Worm (Caenorhabditis elegans) whole organism, young adult: ENCODE data around the gene rgl-1.
A peak's percentile ranks its signal among the peaks of the same experiment; 100 is the strongest.

Experiments
- B0261.1 ChIP-seq: sonication (generic microtip); optimal IDR thresholded peaks from 2 replicates; lab custom pipeline; 2016; ENCODE audit warnings: mild to moderate bottlenecking, missing genetic modification characterization, moderate library complexity, missing compliant biosample characterization
- C06A6.2 ChIP-seq: fragments of 200-800 bp; sonication (Bioruptor generic); conservative IDR thresholded peaks from 2 replicates; pipeline ENCODE4 v1.3.6; 2022; ENCODE audit warnings: missing genetic modification characterization, missing compliant biosample characterization
- D2030.7 ChIP-seq: fragments of 200-800 bp; sonication (Bioruptor generic); IDR thresholded peaks from 2 replicates; pipeline ENCODE4 v1.3.6; 2022; ENCODE audit warnings: missing genetic modification reagents, missing genetic modification characterization, missing compliant biosample characterization
- F10E7.11 ChIP-seq: sonication (generic microtip); optimal IDR thresholded peaks from 2 replicates; lab custom pipeline; 2017; ENCODE audit warnings: mild to moderate bottlenecking, missing genetic modification characterization, moderate library complexity, missing compliant biosample characterization
- F22D6.2 ChIP-seq: sonication (generic microtip); optimal IDR thresholded peaks from 2 replicates; lab custom pipeline; 2016; ENCODE audit warnings: mild to moderate bottlenecking, missing genetic modification characterization, missing compliant biosample characterization
- F52B5.7 ChIP-seq: sonication (generic microtip); optimal IDR thresholded peaks from 2 replicates; lab custom pipeline; 2016; ENCODE audit warnings: mild to moderate bottlenecking, missing genetic modification characterization, missing compliant biosample characterization
- Y56A3A.18 ChIP-seq: fragments of 200-800 bp; sonication (Bioruptor generic); IDR thresholded peaks from 2 replicates; pipeline ENCODE4 v1.3.6; 2022; ENCODE audit warnings: missing genetic modification reagents, missing genetic modification characterization, missing compliant biosample characterization
- aptf-3 ChIP-seq: fragments of 200-800 bp; sonication (Bioruptor generic); IDR thresholded peaks from 2 replicates; pipeline ENCODE4 v1.3.6; 2022; ENCODE audit warnings: missing genetic modification characterization, missing compliant biosample characterization
- athp-1 ChIP-seq: sonication (generic microtip); optimal IDR thresholded peaks from 2 replicates; lab custom pipeline; 2017; ENCODE audit warnings: mild to moderate bottlenecking, missing genetic modification characterization, missing compliant biosample characterization
- attf-6 ChIP-seq: fragments of 200-800 bp; sonication (Bioruptor generic); IDR thresholded peaks from 2 replicates; pipeline ENCODE4 v1.3.6; 2022; ENCODE audit warnings: missing genetic modification reagents, missing genetic modification characterization, missing compliant biosample characterization
- bed-1 ChIP-seq: fragments of 200-800 bp; sonication (Bioruptor generic); IDR thresholded peaks from 2 replicates; pipeline ENCODE4 v1.3.6; 2022; ENCODE audit warnings: missing genetic modification reagents, missing genetic modification characterization, missing compliant biosample characterization
- cebp-2 ChIP-seq: fragments of 200-800 bp; sonication (Bioruptor generic); IDR thresholded peaks from 2 replicates; pipeline ENCODE4 v1.3.6; 2022; ENCODE audit warnings: missing genetic modification characterization, missing compliant biosample characterization
- chd-7 ChIP-seq: sonication (generic microtip); optimal IDR thresholded peaks from 2 replicates; lab custom pipeline; 2016; ENCODE audit warnings: mild to moderate bottlenecking, missing genetic modification characterization, moderate library complexity, missing compliant biosample characterization
- dpl-1 ChIP-seq: fragments of 150-350 bp; optimal IDR thresholded peaks from 2 replicates; lab custom pipeline; 2014; ENCODE audit warnings: missing biosample characterization, missing genetic modification reagents, missing genetic modification characterization
- efl-1 ChIP-seq: fragments of 150-350 bp; optimal IDR thresholded peaks from 2 replicates; lab custom pipeline; 2014; ENCODE audit warnings: missing biosample characterization, missing genetic modification reagents, missing genetic modification characterization
- egrh-3 ChIP-seq: fragments of 200-800 bp; sonication (Bioruptor generic); IDR thresholded peaks from 2 replicates; pipeline ENCODE4 v1.3.6; 2022; ENCODE audit warnings: missing genetic modification reagents, missing genetic modification characterization, missing compliant biosample characterization
- hmg-1.2 ChIP-seq: fragments of 200-800 bp; sonication (Bioruptor generic); IDR thresholded peaks from 2 replicates; pipeline ENCODE4 v1.3.6; 2022; ENCODE audit warnings: missing genetic modification reagents, missing genetic modification characterization, missing compliant biosample characterization
- hrde-1 ChIP-seq: sonication (generic microtip); optimal IDR thresholded peaks from 2 replicates; lab custom pipeline; 2016; ENCODE audit warnings: missing genetic modification characterization, mild to moderate bottlenecking, missing compliant biosample characterization, moderate library complexity, missing genotype, missing genetic modification reagents, borderline replicate concordance
- lin-35 ChIP-seq, 3 experiments: fragments of 150-350 bp in 2 of 3; sonication (generic microtip) in 1 of 3; optimal IDR thresholded peaks; 2 replicates each; lab custom pipeline; 2014 to 2018; ENCODE audit warnings: missing biosample characterization in 3 of 3, missing genetic modification characterization in 3 of 3, missing genetic modification reagents in 3 of 3
- lin-40 ChIP-seq: sonication (generic microtip); optimal IDR thresholded peaks from 2 replicates; lab custom pipeline; 2016; ENCODE audit warnings: missing genetic modification characterization, mild to moderate bottlenecking, missing compliant biosample characterization, missing genotype, missing genetic modification reagents
- lin-54 ChIP-seq: fragments of 200-800 bp; sonication (Bioruptor generic); optimal IDR thresholded peaks from 2 replicates; lab custom pipeline; 2018; ENCODE audit warnings: mild to moderate bottlenecking, missing genetic modification characterization, missing compliant biosample characterization
- lir-1 ChIP-seq: fragments of 200-800 bp; sonication (Bioruptor generic); conservative IDR thresholded peaks from 2 replicates; pipeline ENCODE4 v1.3.6; 2022; ENCODE audit warnings: missing genetic modification reagents, missing genetic modification characterization, missing compliant biosample characterization
- madf-10 ChIP-seq: sonication (generic microtip); optimal IDR thresholded peaks from 2 replicates; lab custom pipeline; 2016; ENCODE audit warnings: mild to moderate bottlenecking, missing genetic modification characterization, missing compliant biosample characterization
- mel-28 ChIP-seq: sonication (generic microtip); optimal IDR thresholded peaks from 2 replicates; lab custom pipeline; 2016; ENCODE audit warnings: borderline replicate concordance, mild to moderate bottlenecking, missing genetic modification characterization, missing compliant biosample characterization
- mes-4 ChIP-seq: sonication (generic microtip); optimal IDR thresholded peaks from 2 replicates; lab custom pipeline; 2016; ENCODE audit warnings: missing genotype, missing genetic modification characterization, missing compliant biosample characterization
- nhr-120 ChIP-seq: fragments of 200-800 bp; sonication (Bioruptor generic); IDR thresholded peaks from 2 replicates; pipeline ENCODE4 v1.3.6; 2022; ENCODE audit warnings: missing genetic modification characterization, missing compliant biosample characterization
- nhr-27 ChIP-seq: fragments of 200-800 bp; sonication (Bioruptor generic); optimal IDR thresholded peaks from 2 replicates; lab custom pipeline; 2018; ENCODE audit warnings: mild to moderate bottlenecking, missing genetic modification characterization, moderate library complexity, missing compliant biosample characterization
- nhr-80 ChIP-seq: sonication (generic microtip); optimal IDR thresholded peaks from 2 replicates; lab custom pipeline; 2016; ENCODE audit warnings: missing genetic modification characterization, missing compliant biosample characterization
- rcor-1 ChIP-seq: fragments of 200-800 bp; sonication (Bioruptor generic); IDR thresholded peaks from 2 replicates; pipeline ENCODE4 v1.3.6; 2022; ENCODE audit warnings: missing genetic modification reagents, missing genetic modification characterization, missing compliant biosample characterization
- rec-8 ChIP-seq, 2 experiments: sonication (generic microtip); optimal IDR thresholded peaks; 2 replicates each; lab custom pipeline; 2016; ENCODE audit warnings: mild to moderate bottlenecking in 2 of 2, missing genetic modification characterization in 2 of 2, missing genetic modification reagents in 2 of 2, missing genotype in 2 of 2, missing biosample characterization in 1 of 2, missing compliant biosample characterization in 1 of 2, moderate library complexity in 1 of 2
- rpc-1 ChIP-seq, 2 experiments: fragments of 150-350 bp in 1 of 2; sonication (generic microtip) in 1 of 2; optimal IDR thresholded peaks; 2 replicates each; lab custom pipeline; 2014 to 2018; ENCODE audit warnings: missing biosample characterization in 1 of 2, missing genetic modification characterization in 1 of 2, missing genetic modification reagents in 1 of 2, missing genotype in 1 of 2
- sea-2 ChIP-seq: fragments of 200-800 bp; sonication (Bioruptor generic); IDR thresholded peaks from 2 replicates; pipeline ENCODE4 v1.3.6; 2022; ENCODE audit warnings: missing genetic modification characterization, missing compliant biosample characterization
- snpc-1.1 ChIP-seq: sonication (generic microtip); optimal IDR thresholded peaks from 2 replicates; lab custom pipeline; 2017; ENCODE audit warnings: missing genetic modification characterization, mild to moderate bottlenecking, missing compliant biosample characterization, antibody characterized with exemption, moderate library complexity, missing genotype, missing genetic modification reagents; ENCODE audit not compliant: insufficient read depth
- tbp1 ChIP-seq: fragments of 200-800 bp; sonication (Bioruptor generic); optimal IDR thresholded peaks from 2 replicates; lab custom pipeline; 2018; ENCODE audit warnings: mild to moderate bottlenecking, missing genetic modification characterization, missing compliant biosample characterization
- unc-130 ChIP-seq: sonication (generic microtip); optimal IDR thresholded peaks from 2 replicates; lab custom pipeline; 2016; ENCODE audit warnings: missing genetic modification reagents, missing genetic modification characterization, missing compliant biosample characterization
- zfh-2 ChIP-seq: fragments of 200-800 bp; sonication (Bioruptor generic); conservative IDR thresholded peaks from 2 replicates; pipeline ENCODE4 v1.3.6; 2022; ENCODE audit warnings: missing genetic modification reagents, missing genetic modification characterization, missing compliant biosample characterization
- zim-3 ChIP-seq: sonication (generic microtip); optimal IDR thresholded peaks from 2 replicates; lab custom pipeline; 2017; ENCODE audit warnings: mild to moderate bottlenecking, missing genetic modification characterization, moderate library complexity, missing compliant biosample characterization
- ztf-18 ChIP-seq: sonication (generic microtip); optimal IDR thresholded peaks from 2 replicates; lab custom pipeline; 2016; ENCODE audit warnings: missing genotype, mild to moderate bottlenecking, missing genetic modification characterization, missing compliant biosample characterization
- ztf-26 ChIP-seq: sonication (generic microtip); optimal IDR thresholded peaks from 2 replicates; lab custom pipeline; 2017; ENCODE audit warnings: missing genetic modification characterization, missing compliant biosample characterization

rgl-1 gene

ce11 chrX:3181870-3182269 is 38.3 kb downstream of the rgl-1 start:
- TF ChIP-seq zim-3 (tag; lab: Kevin White, UChicago) = no peak
- TF ChIP-seq lin-35 (GFP tag; optimal IDR thresholded peaks at IDR 0.05; lab: Kevin White, UChicago) = no peak
- peak; percentile 57 for TF ChIP-seq nhr-80 (tag; lab: Kevin White, UChicago)

DNA sequence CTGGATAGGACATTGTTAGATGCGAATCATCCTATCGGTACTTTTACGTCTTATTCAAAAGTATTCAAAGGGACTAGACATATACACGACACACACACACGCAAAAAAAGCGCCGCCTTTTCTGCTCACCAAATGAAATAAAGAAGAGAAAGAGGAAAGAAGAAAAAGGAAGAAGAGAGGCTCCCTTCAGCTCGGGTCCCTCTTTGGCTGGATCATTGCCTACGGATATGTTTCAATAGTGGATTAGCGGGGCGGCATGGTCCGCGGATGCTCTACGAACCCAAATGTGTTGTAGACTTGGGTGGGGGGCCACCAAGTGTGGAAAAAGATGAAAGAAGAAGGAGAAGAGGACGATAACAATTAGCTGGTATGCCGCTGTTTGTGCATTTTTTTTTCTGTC is 38.8 kb downstream of the rgl-1 start:
- no peak for TF ChIP-seq snpc-1.1
- peak; percentile 61 for TF ChIP-seq zfh-2 (GFP tag; lab: Robert Waterston, UW)
- TF ChIP-seq, all 124 proteins: peak for 1

- TF ChIP-seq lin-40 (no peak), dpl-1 (GFP tag; lab: Kevin White, UChicago) (no peak), rec-8 (tag; optimal IDR thresholded peaks at IDR 0.05; lab: Kevin White, UChicago) (no peak), hrde-1 (tag; lab: Kevin White, UChicago) (no peak), attf-6 (GFP tag; lab: Robert Waterston, UW) (no peak), nhr-27 (tag; lab: Kevin White, UChicago) (no peak), C06A6.2 (GFP tag; lab: Robert Waterston, UW) (no peak), D2030.7 (GFP tag; lab: Robert Waterston, UW) (no peak), mel-28 (no peak), nhr-120 (GFP tag; lab: Robert Waterston, UW) (no peak), unc-130 (GFP tag; lab: Kevin White, UChicago) (no peak), lir-1 (GFP tag; lab: Robert Waterston, UW) (no peak), egrh-3 (no peak), cebp-2 (no peak), lin-54 (GFP tag; lab: Kevin White, UChicago) (no peak), bed-1 (GFP tag; lab: Robert Waterston, UW) (no peak), rpc-1 (optimal IDR thresholded peaks at IDR 0.05; lab: Kevin White, UChicago) (no peak), rpc-1 (tag; optimal IDR thresholded peaks at IDR 0.05; lab: Kevin White, UChicago) (no peak), ztf-26 (tag; lab: Kevin White, UChicago) (no peak), Y56A3A.18 (GFP tag; lab: Robert Waterston, UW) (no peak)
These were observed 41.7 kb downstream of the rgl-1 start, which contains the start of gene klp-4 for ce11 chrX:3178501-3178900. Gene klp-4 (minus strand): TSS chrX:3178701.

DNA sequence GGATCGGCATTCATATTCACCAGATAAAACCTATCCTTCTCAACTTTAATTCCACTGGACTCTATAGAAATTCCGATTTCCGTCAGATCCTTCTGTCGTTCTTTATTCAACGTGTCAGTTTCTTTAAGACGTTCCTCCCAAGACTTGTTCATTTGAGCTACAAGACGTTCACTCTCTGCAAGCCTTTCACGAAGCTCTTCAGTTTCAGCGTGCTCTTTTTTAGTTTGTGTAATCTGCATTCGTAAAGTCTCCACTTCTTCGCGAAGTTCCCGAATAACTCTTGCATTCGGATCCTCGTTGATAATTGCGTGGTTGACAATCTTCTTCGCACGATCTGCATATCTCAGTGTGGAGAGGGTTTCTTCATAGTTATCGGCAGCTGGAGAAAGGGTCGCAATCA is 43.4 kb downstream of the rgl-1 start:
- no peak for TF ChIP-seq mes-4 (tag; lab: Kevin White, UChicago)
- no peak for TF ChIP-seq lin-54 (GFP tag; lab: Kevin White, UChicago)
- no peak for TF ChIP-seq hmg-1.2 (GFP tag; lab: Robert Waterston, UW)
- TF ChIP-seq ztf-18 (tag; lab: Kevin White, UChicago) = no peak
- TF ChIP-seq B0261.1 (tag; lab: Kevin White, UChicago) = no peak
- TF ChIP-seq athp-1 (tag; lab: Kevin White, UChicago) = no peak
- TF ChIP-seq chd-7 (tag; lab: Kevin White, UChicago) = no peak
- TF ChIP-seq F10E7.11 = no peak
- no peak for TF ChIP-seq madf-10 (tag; lab: Kevin White, UChicago)
- TF ChIP-seq nhr-80 (tag; lab: Kevin White, UChicago) = no peak
- no peak for TF ChIP-seq tbp1 (GFP tag; lab: Kevin White, UChicago)
- no peak for TF ChIP-seq C06A6.2 (GFP tag; lab: Robert Waterston, UW)
- no peak for TF ChIP-seq F22D6.2 (tag; lab: Kevin White, UChicago)
- no peak for TF ChIP-seq rcor-1 (GFP tag; lab: Robert Waterston, UW)
- TF ChIP-seq F52B5.7 = no peak
- TF ChIP-seq aptf-3 (GFP tag; lab: Robert Waterston, UW) = no peak
- no peak for TF ChIP-seq efl-1 (GFP tag; lab: Kevin White, UChicago)
- no peak for TF ChIP-seq sea-2 (GFP tag; lab: Robert Waterston, UW)
